Worm (Caenorhabditis elegans) whole organism, L2 larva: ENCODE measurements around the gene ZK418.6.

Experiments
- ZK546.5 ChIP-seq: sonication (generic microtip); optimal IDR thresholded peaks from 2 replicates; lab custom pipeline; 2017; ENCODE audit warnings: missing biosample characterization, missing genetic modification characterization
- aly-2 ChIP-seq: fragments of 150-350 bp; optimal IDR thresholded peaks from 2 replicates; lab custom pipeline; 2014; ENCODE audit warnings: missing biosample characterization, missing genetic modification characterization
- ama-1 ChIP-seq: fragments of 150-350 bp; optimal IDR thresholded peaks from 2 replicates; lab custom pipeline; 2018; ENCODE audit warnings: inconsistent platforms
- elt-1 ChIP-seq: fragments of 150-350 bp; optimal IDR thresholded peaks from 2 replicates; lab custom pipeline; 2014; ENCODE audit warnings: missing biosample characterization, missing genetic modification characterization
- elt-3 ChIP-seq: sonication (generic microtip); optimal IDR thresholded peaks from 2 replicates; lab custom pipeline; 2017; ENCODE audit warnings: missing biosample characterization, missing genetic modification characterization
- fos-1 ChIP-seq: fragments of 150-350 bp; optimal IDR thresholded peaks from 2 replicates; lab custom pipeline; 2014; ENCODE audit warnings: missing biosample characterization, missing genetic modification characterization
- lin-39 ChIP-seq: fragments of 150-350 bp; optimal IDR thresholded peaks from 2 replicates; lab custom pipeline; 2014; ENCODE audit warnings: missing biosample characterization, missing genetic modification reagents, missing genetic modification characterization
- mdl-1 ChIP-seq, 2 experiments: fragments of 150-350 bp in 1 of 2; sonication (generic microtip) in 1 of 2; optimal IDR thresholded peaks; 2 replicates each; lab custom pipeline; 2017; ENCODE audit warnings: missing biosample characterization in 2 of 2, missing genetic modification characterization in 2 of 2
- nhr-10 ChIP-seq: sonication (generic microtip); optimal IDR thresholded peaks from 2 replicates; lab custom pipeline; 2017; ENCODE audit warnings: missing biosample characterization, missing genetic modification characterization
- sem-4 ChIP-seq: fragments of 150-350 bp; optimal IDR thresholded peaks from 2 replicates; lab custom pipeline; 2014; ENCODE audit warnings: missing biosample characterization, missing genetic modification reagents, missing genetic modification characterization
- unc-39 ChIP-seq: fragments of 150-350 bp; optimal IDR thresholded peaks from 2 replicates; lab custom pipeline; 2014; ENCODE audit warnings: missing biosample characterization, missing genetic modification characterization
- unc-62 ChIP-seq: fragments of 150-350 bp; optimal IDR thresholded peaks from 2 replicates; lab custom pipeline; 2014; ENCODE audit warnings: missing biosample characterization, missing genetic modification reagents, missing genetic modification characterization

DNA sequence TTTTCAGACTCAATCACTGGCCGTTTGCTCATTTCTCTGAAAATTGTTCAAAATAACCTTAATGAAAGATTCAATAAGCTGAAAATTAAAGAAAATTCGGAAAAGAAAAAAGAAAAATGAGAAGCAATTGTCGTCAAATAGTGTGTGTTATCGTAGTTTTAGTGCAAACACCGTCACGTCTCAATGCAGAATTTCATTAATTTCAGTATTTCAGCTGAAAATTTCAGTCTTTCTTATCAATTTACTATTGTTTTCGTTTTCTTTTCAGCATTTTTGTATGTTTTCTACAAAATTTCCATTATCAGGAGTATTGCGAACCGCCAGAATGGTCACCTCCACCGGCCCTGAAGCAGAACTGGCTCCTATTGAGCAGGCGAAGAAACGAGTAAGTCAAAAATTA is 44.2 kb upstream of the ZK418.6 start, which contains the start of the genes B0280.9 and rpia-1:
- no peak for TF ChIP-seq fos-1 (tag; lab: Kevin White, UChicago)
- TF ChIP-seq lin-39, result no peak
- no peak for TF ChIP-seq mdl-1 (tag; optimal IDR thresholded peaks at IDR 0.05; lab: Kevin White, UChicago)
- no peak for TF ChIP-seq unc-39 (tag; lab: Kevin White, UChicago)
- TF ChIP-seq elt-1 (tag; lab: Kevin White, UChicago), result no peak
- TF ChIP-seq unc-62 (GFP tag; lab: Kevin White, UChicago), result no peak
- no peak for TF ChIP-seq nhr-10
- TF ChIP-seq aly-2 (tag; lab: Kevin White, UChicago), result no peak
- TF ChIP-seq ama-1, result no peak
- no peak for TF ChIP-seq sem-4 (tag; lab: Kevin White, UChicago)
- TF ChIP-seq elt-3 (tag; lab: Kevin White, UChicago), result no peak
- TF ChIP-seq ZK546.5 (tag; lab: Kevin White, UChicago), result no peak
